5 fruit fly cellular contexts compared by ENCODE assay signal in the genomic region with DNA sequence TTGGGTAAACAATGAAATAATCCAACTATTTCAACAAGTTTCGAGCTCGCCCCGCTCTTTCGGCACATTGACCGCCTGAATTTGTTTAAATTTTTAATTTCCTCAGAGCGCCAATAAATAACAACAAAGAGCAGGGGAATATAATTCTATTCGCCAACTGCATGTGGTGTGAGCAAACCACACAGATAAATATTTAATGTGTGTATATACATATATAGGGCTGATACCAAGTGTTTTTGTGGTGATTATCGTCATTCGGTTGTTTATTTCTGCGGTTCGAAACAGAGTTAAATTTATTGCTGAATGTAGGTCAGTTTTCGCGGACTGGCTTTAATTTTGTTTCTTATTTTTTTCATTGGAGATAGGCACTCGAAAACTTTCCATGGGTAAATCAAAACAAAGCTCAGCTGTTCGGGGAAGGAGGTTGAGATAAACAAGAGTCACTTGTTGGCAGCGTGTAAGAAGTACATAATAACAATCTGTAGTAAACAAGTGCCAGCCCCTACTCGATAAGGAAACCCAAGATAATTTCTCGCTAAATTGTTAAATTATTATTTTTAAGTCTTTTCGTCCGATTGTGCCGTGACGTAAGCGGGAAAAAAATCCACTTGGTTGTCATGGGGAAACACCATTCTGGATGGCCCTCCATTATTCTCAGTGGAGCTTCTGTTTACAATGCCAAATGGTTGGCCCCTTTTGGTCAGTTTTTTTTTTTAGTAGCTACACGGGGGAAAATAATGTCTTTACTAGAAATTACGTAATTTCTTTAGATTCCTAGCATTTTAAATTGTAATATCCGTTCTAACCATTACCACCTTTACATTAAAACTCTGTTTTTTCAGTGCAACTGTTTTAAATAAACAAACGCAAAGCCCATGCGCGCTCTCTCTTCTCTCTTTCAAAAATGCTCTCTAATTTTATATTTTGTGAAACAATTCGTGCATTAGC.
TF ChIP-seq lines count a peak whose summit lies in the region.

No protein-coding gene starts in this region.

- TF ChIP-seq CTCF in whole organism, embryonic (GFP tag; optimal IDR thresholded peaks at IDR 0.05; lab: Kevin White, UChicago), result no peak

TF ChIP-seq in whole organism, adult, 20 proteins besides CTCF, POLR2A, EP300 and RAD21 (continues in another document):
- TF ChIP-seq Clk (GFP tag; optimal IDR thresholded peaks at IDR 0.05; lab: Kevin White, UChicago) (no peak), CG7101 (tag; optimal IDR thresholded peaks at IDR 0.05; lab: Kevin White, UChicago) (peak; percentile 14), tj (GFP tag; optimal IDR thresholded peaks at IDR 0.05; lab: Kevin White, UChicago) (no peak), Crg-1 (GFP tag; optimal IDR thresholded peaks at IDR 0.05; lab: Kevin White, UChicago) (no peak), CG5204 (GFP tag; optimal IDR thresholded peaks at IDR 0.05; lab: Kevin White, UChicago) (no peak), toe (GFP tag; optimal IDR thresholded peaks at IDR 0.05; lab: Kevin White, UChicago) (peak; percentile 51), CG7045 (GFP tag; optimal IDR thresholded peaks at IDR 0.05; lab: Kevin White, UChicago) (peak; percentile 52), Hr96 (GFP tag; optimal IDR thresholded peaks at IDR 0.05; lab: Kevin White, UChicago) (no peak), CG11617 (GFP tag; optimal IDR thresholded peaks at IDR 0.05; lab: Kevin White, UChicago) (peak; percentile 33), CG33017 (tag; optimal IDR thresholded peaks at IDR 0.05; lab: Kevin White, UChicago) (peak; percentile 62), pad (GFP tag; optimal IDR thresholded peaks at IDR 0.05; lab: Kevin White, UChicago) (no peak), kay (GFP tag; lab: Kevin White, UChicago; ENCODE audit: borderline replicate concordance) (peak; percentile 92), CG12768 (GFP tag; optimal IDR thresholded peaks at IDR 0.05; lab: Kevin White, UChicago) (peak; percentile 7), CG1620 (GFP tag; optimal IDR thresholded peaks at IDR 0.05; lab: Kevin White, UChicago) (no peak), CG14711 (tag; optimal IDR thresholded peaks at IDR 0.05; lab: Kevin White, UChicago) (peak; percentile 43), ovo (GFP tag; optimal IDR thresholded peaks at IDR 0.05; lab: Kevin White, UChicago) (no peak)

TF ChIP-seq in whole organism, embryonic, 481 proteins besides CTCF, POLR2A, EP300 and RAD21 (continues in another document):
- TF ChIP-seq CG8281 (tag; optimal IDR thresholded peaks at IDR 0.05; lab: Kevin White, UChicago) (peak; percentile 7), mirr (GFP tag; optimal IDR thresholded peaks at IDR 0.05; lab: Kevin White, UChicago) (peak; percentile 43), CG17359 (tag; optimal IDR thresholded peaks at IDR 0.05; lab: Kevin White, UChicago) (peak; percentile 67), CG4707 (GFP tag; optimal IDR thresholded peaks at IDR 0.05; lab: Kevin White, UChicago) (no peak), CkIIα-i1 (GFP tag; IDR thresholded peaks at IDR 0.05; lab: Robert Waterston, UW) (no peak), sima (GFP tag; optimal IDR thresholded peaks at IDR 0.05; lab: Kevin White, UChicago) (no peak), CG10209 (GFP tag; optimal IDR thresholded peaks at IDR 0.05; lab: Kevin White, UChicago) (peak; percentile 45), ftz-f1 (GFP tag; optimal IDR thresholded peaks at IDR 0.05; lab: Kevin White, UChicago) (no peak), Lpt (GFP tag; optimal IDR thresholded peaks at IDR 0.05; lab: Kevin White, UChicago) (no peak), CG18599 (GFP tag; optimal IDR thresholded peaks at IDR 0.05; lab: Kevin White, UChicago) (peak; percentile 81), CG4820 (GFP tag; optimal IDR thresholded peaks at IDR 0.05; lab: Kevin White, UChicago) (peak; percentile 2), CG2202 (tag; optimal IDR thresholded peaks at IDR 0.05; lab: Kevin White, UChicago) (no peak), Hey (tag; optimal IDR thresholded peaks at IDR 0.05; lab: Kevin White, UChicago) (no peak), fu2 (GFP tag; optimal IDR thresholded peaks at IDR 0.05; lab: Kevin White, UChicago) (peak; percentile 60), Atf3 (GFP tag; optimal IDR thresholded peaks at IDR 0.05; lab: Kevin White, UChicago) (peak; percentile 11), gcm2 (GFP tag; optimal IDR thresholded peaks at IDR 0.05; lab: Kevin White, UChicago) (no peak), CG14050 (GFP tag; IDR thresholded peaks at IDR 0.05; lab: Robert Waterston, UW) (peak; percentile 63)

TF ChIP-seq in whole organism, prepupa, 60 proteins besides CTCF, POLR2A, EP300 and RAD21 (continues in another document):
- TF ChIP-seq CG11294 (GFP tag; IDR thresholded peaks at IDR 0.05; lab: Robert Waterston, UW), result peak; percentile 61
- peak; percentile 87 for TF ChIP-seq Eip78C (GFP tag; lab: Kevin White, UChicago)
- peak; percentile 4 for TF ChIP-seq topi (GFP tag; optimal IDR thresholded peaks at IDR 0.05; lab: Kevin White, UChicago)
- TF ChIP-seq CG10669 (GFP tag; optimal IDR thresholded peaks at IDR 0.05; lab: Kevin White, UChicago), result no peak
- TF ChIP-seq CG32006 (GFP tag; optimal IDR thresholded peaks at IDR 0.05; lab: Kevin White, UChicago), result peak; percentile 61
- TF ChIP-seq CG15336 (GFP tag; IDR thresholded peaks at IDR 0.05; lab: Robert Waterston, UW), result peak; percentile 52; the same call in 1 of the 2 replicates
- TF ChIP-seq CG31627 (GFP tag; optimal IDR thresholded peaks at IDR 0.05; lab: Kevin White, UChicago), result peak; percentile 40
- peak; percentile 67 for TF ChIP-seq Hr4 (GFP tag; optimal IDR thresholded peaks at IDR 0.05; lab: Kevin White, UChicago)
- peak; percentile 65 for TF ChIP-seq fkh (GFP tag; optimal IDR thresholded peaks at IDR 0.05; lab: Kevin White, UChicago)
- TF ChIP-seq Sox15 (GFP tag; optimal IDR thresholded peaks at IDR 0.05; lab: Kevin White, UChicago), result no peak
- TF ChIP-seq Eip75B (GFP tag; optimal IDR thresholded peaks at IDR 0.05; lab: Kevin White, UChicago), result peak; percentile 17
- TF ChIP-seq CG9139 (GFP tag; optimal IDR thresholded peaks at IDR 0.05; lab: Kevin White, UChicago), result peak; percentile 16
- peak; percentile 36 for TF ChIP-seq Eip93F (GFP tag; optimal IDR thresholded peaks at IDR 0.05; lab: Kevin White, UChicago)
- TF ChIP-seq CG8319 (GFP tag; optimal IDR thresholded peaks at IDR 0.05; lab: Kevin White, UChicago), result no peak
- peak; percentile 87 for TF ChIP-seq svp (GFP tag; lab: Kevin White, UChicago)
- no peak for TF ChIP-seq Ets21C (GFP tag; optimal IDR thresholded peaks at IDR 0.05; lab: Kevin White, UChicago)
- peak; percentile 51 for TF ChIP-seq CG10631 (GFP tag; optimal IDR thresholded peaks at IDR 0.05; lab: Kevin White, UChicago)

TF ChIP-seq in whole organism, pupa, 21 proteins besides CTCF, POLR2A, EP300 and RAD21 (continues in another document):
- TF ChIP-seq CG32121 (GFP tag; IDR thresholded peaks at IDR 0.05; lab: Robert Waterston, UW) (no peak; the same call in 1 of the 2 replicates), CG8301 (tag; optimal IDR thresholded peaks at IDR 0.05; lab: Kevin White, UChicago) (peak; percentile 33), fd96Ca (GFP tag; IDR thresholded peaks at IDR 0.05; lab: Robert Waterston, UW) (peak; percentile 36; the same call in 1 of the 3 replicates), CG14655 (GFP tag; optimal IDR thresholded peaks at IDR 0.05; lab: Kevin White, UChicago) (peak; percentile 57), EcR (GFP tag; optimal IDR thresholded peaks at IDR 0.05; lab: Kevin White, UChicago) (no peak), CG10348 (GFP tag; IDR thresholded peaks at IDR 0.05; lab: Robert Waterston, UW) (no peak), rn (GFP tag; IDR thresholded peaks at IDR 0.05; lab: Robert Waterston, UW) (0 out of 2 replicates have a peak, but pooled peaks have one; percentile 15), CG12605 (GFP tag; IDR thresholded peaks at IDR 0.05; lab: Robert Waterston, UW) (0 out of 2 replicates have a peak, but pooled peaks have one; percentile 20), CG9948 (tag; optimal IDR thresholded peaks at IDR 0.05; lab: Kevin White, UChicago) (no peak), Pif1A (GFP tag; optimal IDR thresholded peaks at IDR 0.05; lab: Kevin White, UChicago) (peak; percentile 38), Ets98B (GFP tag; IDR thresholded peaks at IDR 0.05; lab: Robert Waterston, UW) (peak; percentile 61), gl (tag; optimal IDR thresholded peaks at IDR 0.05; lab: Kevin White, UChicago) (peak; percentile 0), Pif1B (GFP tag; optimal IDR thresholded peaks at IDR 0.05; lab: Kevin White, UChicago) (no peak), CG8159 (tag; optimal IDR thresholded peaks at IDR 0.05; lab: Kevin White, UChicago) (peak; percentile 26), D1 (tag; optimal IDR thresholded peaks at IDR 0.05; lab: Kevin White, UChicago) (no peak), CG34367 (tag; optimal IDR thresholded peaks at IDR 0.05; lab: Kevin White, UChicago) (no peak), Snoo (tag; optimal IDR thresholded peaks at IDR 0.05; lab: Kevin White, UChicago) (no peak)

TF ChIP-seq in whole organism, wandering third instar larva, 38 proteins besides CTCF, POLR2A, EP300 and RAD21 (continues in another document):
- TF ChIP-seq CG32264 (GFP tag; optimal IDR thresholded peaks at IDR 0.05; lab: Kevin White, UChicago) (no peak), HLH106 (tag; optimal IDR thresholded peaks at IDR 0.05; lab: Kevin White, UChicago) (no peak), lola (GFP tag; optimal IDR thresholded peaks at IDR 0.05; lab: Kevin White, UChicago) (no peak), br (GFP tag; optimal IDR thresholded peaks at IDR 0.05; lab: Kevin White, UChicago) (peak; percentile 28), Sp1 (GFP tag; optimal IDR thresholded peaks at IDR 0.05; lab: Kevin White, UChicago) (peak; percentile 26), Myc (optimal IDR thresholded peaks at IDR 0.05; lab: Kevin White, UChicago) (no peak), OdsH (GFP tag; optimal IDR thresholded peaks at IDR 0.05; lab: Kevin White, UChicago) (peak; percentile 59), sv (GFP tag; optimal IDR thresholded peaks at IDR 0.05; lab: Kevin White, UChicago) (no peak), dsf (GFP tag; optimal IDR thresholded peaks at IDR 0.05; lab: Kevin White, UChicago; ENCODE audit: borderline replicate concordance) (no peak), Hnf4 (GFP tag; optimal IDR thresholded peaks at IDR 0.05; lab: Kevin White, UChicago) (no peak), brk (GFP tag; optimal IDR thresholded peaks at IDR 0.05; lab: Kevin White, UChicago) (no peak), Rel (GFP tag; optimal IDR thresholded peaks at IDR 0.05; lab: Kevin White, UChicago) (peak; percentile 13), Rel (tag; optimal IDR thresholded peaks at IDR 0.05; lab: Kevin White, UChicago) (peak; percentile 29), woc (GFP tag; optimal IDR thresholded peaks at IDR 0.05; lab: Kevin White, UChicago) (peak; percentile 11), h (GFP tag; optimal IDR thresholded peaks at IDR 0.05; lab: Kevin White, UChicago) (peak; percentile 45), foxo (GFP tag; optimal IDR thresholded peaks at IDR 0.05; lab: Kevin White, UChicago) (peak in 1 of 2 experiments; percentile 65), fru (GFP tag; optimal IDR thresholded peaks at IDR 0.05; lab: Kevin White, UChicago) (peak; percentile 61), dmrt93B (GFP tag; optimal IDR thresholded peaks at IDR 0.05; lab: Kevin White, UChicago) (no peak), ey (GFP tag; optimal IDR thresholded peaks at IDR 0.05; lab: Kevin White, UChicago) (peak; percentile 29), Vsx2 (GFP tag; optimal IDR thresholded peaks at IDR 0.05; lab: Kevin White, UChicago; ENCODE audit: partially characterized antibody) (peak; percentile 39)
